Fruit fly (Drosophila melanogaster) S2 (cell line): ENCODE results near the gene CG12994.

Experiments
- CG8478 ChIP-seq: fragments of >200 bp; optimal IDR thresholded peaks from 2 replicates; lab custom pipeline; 2018
- CTCF ChIP-seq, 2 experiments: fragments of >200 bp; optimal IDR thresholded peaks; 2 replicates each; lab custom pipeline; 2018

- TF ChIP-seq CG8478 (lab: Kevin White, UChicago), result no peak
- TF ChIP-seq CTCF (optimal IDR thresholded peaks at IDR 0.05; lab: Kevin White, UChicago), result no peak
Observed at dm6 chrX:17482808-17483207, 39.0 kb upstream of the CG12994 start.
